Worm (Caenorhabditis elegans) whole organism, late embryonic: ENCODE results near the gene ZK512.7.
A peak's percentile ranks its signal among the peaks of the same experiment; 100 is the strongest.

Experiments
- dve-1 ChIP-seq: sonication (generic microtip); optimal IDR thresholded peaks from 2 replicates; lab custom pipeline; 2017; ENCODE audit warnings: antibody characterized with exemption, mild to moderate bottlenecking, missing genetic modification characterization, missing compliant biosample characterization
- nhr-11 ChIP-seq: fragments of 150-350 bp; optimal IDR thresholded peaks from 2 replicates; lab custom pipeline; 2014; ENCODE audit warnings: missing biosample characterization, missing genetic modification characterization
- pqm-1 ChIP-seq: sonication (generic microtip); optimal IDR thresholded peaks from 2 replicates; lab custom pipeline; 2016; ENCODE audit warnings: missing genetic modification characterization, missing compliant biosample characterization
- unc-55 ChIP-seq: sonication (generic microtip); optimal IDR thresholded peaks from 2 replicates; lab custom pipeline; 2017; ENCODE audit warnings: missing biosample characterization, missing genetic modification reagents, missing genetic modification characterization

DNA sequence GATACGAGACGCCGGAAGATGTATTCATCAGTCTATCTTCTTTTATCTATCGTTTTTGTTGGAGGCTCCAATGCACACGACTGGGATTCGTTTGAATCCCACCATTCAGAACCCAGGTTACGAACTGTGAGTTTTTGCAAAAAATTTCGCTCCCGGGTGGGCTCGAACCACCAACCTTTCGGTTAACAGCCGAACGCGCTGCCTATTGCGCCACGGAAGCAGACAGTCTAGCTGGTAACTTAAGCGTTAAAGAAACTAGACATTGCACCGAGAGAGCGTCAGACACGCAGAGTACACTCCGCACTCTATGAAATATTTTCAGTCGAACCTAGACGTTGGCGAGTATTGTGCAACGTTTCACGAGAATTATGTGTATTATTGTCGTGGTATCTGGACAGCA, 34.4 kb downstream of the ZK512.7 start:
- no peak for TF ChIP-seq unc-55
- peak; percentile 19 for TF ChIP-seq dve-1
- no peak for TF ChIP-seq nhr-11
- TF ChIP-seq pqm-1 = no peak
